Worm (Caenorhabditis elegans): ENCODE results near the gene fbxb-92.

fbxb-92 gene

ce11 chrII:3724175-3724715 is 23.1 kb downstream of the fbxb-92 start, which contains the start of gene C46E10.1:
Gene C46E10.1 (plus strand): TSS chrII:3724225.
- TF ChIP-seq nhr-12 (tag; optimal IDR thresholded peaks at IDR 0.05) (no peak), ham-2 (GFP tag; optimal IDR thresholded peaks at IDR 0.05) (no peak), mls-2 (tag; optimal IDR thresholded peaks at IDR 0.05) (no peak)

ce11 chrII:3721016-3721415 is 26.3 kb downstream of the fbxb-92 start, which contains the start of gene C46E10.3:
Gene C46E10.3 (plus strand): TSS chrII:3721316.
- no peak for TF ChIP-seq mep-1 (tag; optimal IDR thresholded peaks at IDR 0.05)

ce11 chrII:3716961-3717360 is 30.3 kb downstream of the fbxb-92 start, which contains the start of gene fbxc-52:
Gene fbxc-52 (plus strand): TSS chrII:3717261.
- no peak for TF ChIP-seq ceh-43 (GFP tag; optimal IDR thresholded peaks at IDR 0.05)
- TF ChIP-seq elt-3 (tag; optimal IDR thresholded peaks at IDR 0.05), result no peak
- no peak for TF ChIP-seq bed-3 (GFP tag; optimal IDR thresholded peaks at IDR 0.05)
- TF ChIP-seq elt-1 (tag; optimal IDR thresholded peaks at IDR 0.05; ENCODE audit: borderline replicate concordance, insufficient read depth), result no peak
- TF ChIP-seq unc-39 (tag; optimal IDR thresholded peaks at IDR 0.05), result no peak
- TF ChIP-seq mab-5 (tag; optimal IDR thresholded peaks at IDR 0.05), result no peak

ce11 chrII:3716455-3716854 is 30.9 kb downstream of the fbxb-92 start, which contains the start of gene srh-99:
Gene srh-99 (minus strand): TSS chrII:3716555.
- no peak for TF ChIP-seq ceh-83 (GFP tag; optimal IDR thresholded peaks at IDR 0.05)
- TF ChIP-seq elt-1 (tag; optimal IDR thresholded peaks at IDR 0.05; ENCODE audit: borderline replicate concordance, insufficient read depth), result no peak
- TF ChIP-seq mls-2 (tag; optimal IDR thresholded peaks at IDR 0.05), result no peak
- no peak for TF ChIP-seq nhr-237 (tag; optimal IDR thresholded peaks at IDR 0.05)
- no peak for TF ChIP-seq ceh-43 (GFP tag; optimal IDR thresholded peaks at IDR 0.05)

ce11 chrII:3714595-3714994 is 32.7 kb downstream of the fbxb-92 start, which contains the start of gene srh-100:
Gene srh-100 (minus strand): TSS chrII:3714695.
- TF ChIP-seq cnd-1 (tag; optimal IDR thresholded peaks at IDR 0.05) (no peak), nhr-76 (tag; optimal IDR thresholded peaks at IDR 0.05) (no peak), lin-32 (GFP tag; optimal IDR thresholded peaks at IDR 0.05) (no peak), tbx-8 (GFP tag; optimal IDR thresholded peaks at IDR 0.05) (no peak), pha-4 (tag; optimal IDR thresholded peaks at IDR 0.05) (no peak), ceh-43 (GFP tag; optimal IDR thresholded peaks at IDR 0.05) (no peak), mls-2 (tag; optimal IDR thresholded peaks at IDR 0.05) (no peak)

ce11 chrII:3711047-3711446 is 36.3 kb downstream of the fbxb-92 start, which contains the start of gene fbxc-53:
Gene fbxc-53 (plus strand): TSS chrII:3711291.
- TF ChIP-seq nhr-28 (tag; optimal IDR thresholded peaks at IDR 0.05) (no peak), hlh-1 (tag; optimal IDR thresholded peaks at IDR 0.05) (no peak)

ce11 chrII:3709255-3709654 is 38.0 kb downstream of the fbxb-92 start, which contains the start of gene srx-110:
Gene srx-110 (plus strand): TSS chrII:3709555.
- TF ChIP-seq elt-1 (tag; optimal IDR thresholded peaks at IDR 0.05; ENCODE audit: borderline replicate concordance, insufficient read depth), result no peak
- TF ChIP-seq M03D4.4 (tag; optimal IDR thresholded peaks at IDR 0.05), result no peak
- TF ChIP-seq mls-2 (tag; optimal IDR thresholded peaks at IDR 0.05), result no peak
- no peak for TF ChIP-seq nhr-76 (tag; optimal IDR thresholded peaks at IDR 0.05)
- TF ChIP-seq unc-120 (tag; optimal IDR thresholded peaks at IDR 0.05; ENCODE audit: poor library complexity, severe bottlenecking), result no peak
- no peak for TF ChIP-seq blmp-1 (tag; optimal IDR thresholded peaks at IDR 0.05)
- TF ChIP-seq bed-3 (GFP tag; optimal IDR thresholded peaks at IDR 0.05), result no peak
- no peak for TF ChIP-seq ham-2 (GFP tag; optimal IDR thresholded peaks at IDR 0.05)

- TF ChIP-seq hlh-1 (tag; optimal IDR thresholded peaks at IDR 0.05), result no peak
- TF ChIP-seq mab-5 (tag; optimal IDR thresholded peaks at IDR 0.05), result no peak
- TF ChIP-seq nhr-76 (tag; optimal IDR thresholded peaks at IDR 0.05), result no peak
- TF ChIP-seq nhr-28 (tag; optimal IDR thresholded peaks at IDR 0.05), result no peak
- no peak for TF ChIP-seq ztf-11 (tag; optimal IDR thresholded peaks at IDR 0.05)
- no peak for TF ChIP-seq elt-1 (tag; optimal IDR thresholded peaks at IDR 0.05; ENCODE audit: borderline replicate concordance, insufficient read depth)
- TF ChIP-seq elt-3 (tag; optimal IDR thresholded peaks at IDR 0.05), result no peak
- TF ChIP-seq ceh-83 (GFP tag; optimal IDR thresholded peaks at IDR 0.05), result no peak
- TF ChIP-seq ham-2 (GFP tag; optimal IDR thresholded peaks at IDR 0.05), result no peak
- no peak for TF ChIP-seq drap-1 (GFP tag; optimal IDR thresholded peaks at IDR 0.05)
Observed at ce11 chrII:3705320-3705719, 42.0 kb downstream of the fbxb-92 start, which contains the start of gene srx-108. Gene srx-108 (plus strand): TSS chrII:3705620.
